Worm (Caenorhabditis elegans) whole organism, L4 larva: ENCODE data around the gene clec-221.

ENCODE experiments used
- F49E8.2 ChIP-seq: sonication (generic microtip); optimal IDR thresholded peaks from 2 replicates; lab custom pipeline; 2016; ENCODE audit warnings: missing compliant biosample characterization, mild to moderate bottlenecking, missing genetic modification characterization, borderline replicate concordance
- Y48G9A.11 ChIP-seq: fragments of 200-800 bp; sonication (Bioruptor generic); IDR thresholded peaks from 2 replicates; pipeline ENCODE4 v1.3.6; 2022; ENCODE audit warnings: missing genetic modification reagents, missing genetic modification characterization, missing compliant biosample characterization
- aly-2 ChIP-seq: sonication (generic microtip); optimal IDR thresholded peaks from 2 replicates; lab custom pipeline; 2018; ENCODE audit warnings: missing biosample characterization, missing genetic modification characterization
- ama-1 ChIP-seq: fragments of 150-350 bp; optimal IDR thresholded peaks from 2 replicates; lab custom pipeline; 2014; ENCODE audit warnings: inconsistent platforms, mixed read lengths
- arid-1 ChIP-seq: fragments of 200-800 bp; sonication (Bioruptor generic); conservative IDR thresholded peaks from 2 replicates; pipeline ENCODE4 v1.3.6; 2022; ENCODE audit warnings: missing genetic modification reagents, missing genetic modification characterization, missing compliant biosample characterization
- ceh-20 ChIP-seq: fragments of 200-800 bp; sonication (Bioruptor generic); IDR thresholded peaks from 2 replicates; pipeline ENCODE4 v1.3.6; 2022; ENCODE audit warnings: missing genetic modification reagents, missing genetic modification characterization, missing compliant biosample characterization
- ceh-28 ChIP-seq: fragments of 150-350 bp; optimal IDR thresholded peaks from 2 replicates; lab custom pipeline; 2014; ENCODE audit warnings: missing biosample characterization, missing genetic modification reagents, missing genetic modification characterization
- ceh-32 ChIP-seq: sonication (generic microtip); optimal IDR thresholded peaks from 2 replicates; lab custom pipeline; 2016; ENCODE audit warnings: mild to moderate bottlenecking, missing genetic modification characterization, missing compliant biosample characterization; ENCODE audit not compliant: poor library complexity
- ceh-62 ChIP-seq: sonication (generic microtip); optimal IDR thresholded peaks from 2 replicates; lab custom pipeline; 2017; ENCODE audit warnings: missing biosample characterization, missing genetic modification characterization
- ces-1 ChIP-seq: fragments of 150-350 bp; sonication (generic microtip); optimal IDR thresholded peaks from 4 replicates; lab custom pipeline; 2014; ENCODE audit warnings: missing biosample characterization, missing genetic modification reagents, missing genetic modification characterization
- daf-12 ChIP-seq: fragments of 150-350 bp; optimal IDR thresholded peaks from 2 replicates; lab custom pipeline; 2014; ENCODE audit warnings: missing biosample characterization, missing genetic modification reagents, missing genetic modification characterization
- daf-19 ChIP-seq: fragments of 200-800 bp; sonication (Bioruptor generic); conservative IDR thresholded peaks from 2 replicates; pipeline ENCODE4 v1.3.6; 2022; ENCODE audit warnings: missing genetic modification characterization, missing compliant biosample characterization
- daf-8 ChIP-seq: fragments of 200-800 bp; sonication (Bioruptor generic); IDR thresholded peaks from 2 replicates; pipeline ENCODE4 v1.3.6; 2022; ENCODE audit warnings: missing genetic modification characterization, missing compliant biosample characterization
- dmd-8 ChIP-seq: fragments of 200-800 bp; sonication (Bioruptor generic); IDR thresholded peaks from 2 replicates; pipeline ENCODE4 v1.3.6; 2022; ENCODE audit warnings: missing genetic modification characterization, missing compliant biosample characterization
- dpl-1 ChIP-seq: fragments of 150-350 bp; optimal IDR thresholded peaks from 2 replicates; lab custom pipeline; 2014; ENCODE audit warnings: missing biosample characterization, missing genetic modification reagents, missing genetic modification characterization
- duxl-1 ChIP-seq: sonication (generic microtip); optimal IDR thresholded peaks from 2 replicates; lab custom pipeline; 2016; ENCODE audit warnings: mild to moderate bottlenecking, missing genetic modification characterization, moderate library complexity, missing compliant biosample characterization; ENCODE audit not compliant: poor library complexity
- dve-1 ChIP-seq: sonication (generic microtip); optimal IDR thresholded peaks from 2 replicates; lab custom pipeline; 2017; ENCODE audit warnings: antibody characterized with exemption, mild to moderate bottlenecking, missing genetic modification characterization, missing compliant biosample characterization; ENCODE audit not compliant: insufficient read depth
- egl-43 ChIP-seq: fragments of 200-800 bp; sonication (Bioruptor generic); IDR thresholded peaks from 2 replicates; pipeline ENCODE4 v1.3.6; 2022; ENCODE audit warnings: missing genetic modification reagents, missing genetic modification characterization, missing compliant biosample characterization
- fkh-10 ChIP-seq: fragments of 150-350 bp; optimal IDR thresholded peaks from 2 replicates; lab custom pipeline; 2014; ENCODE audit warnings: missing biosample characterization, missing genetic modification reagents, missing genetic modification characterization
- gei-8 ChIP-seq: fragments of 200-800 bp; sonication (Bioruptor generic); optimal IDR thresholded peaks from 2 replicates; lab custom pipeline; 2018; ENCODE audit warnings: mild to moderate bottlenecking, missing genetic modification characterization, missing compliant biosample characterization
- hif-1 ChIP-seq, 2 experiments: sonication (generic microtip); optimal IDR thresholded peaks; 2 replicates each; lab custom pipeline; 2016 to 2017; ENCODE audit warnings: missing compliant biosample characterization in 2 of 2, missing genetic modification characterization in 2 of 2, missing genetic modification reagents in 2 of 2, missing genotype in 2 of 2, mild to moderate bottlenecking in 1 of 2
- hlh-11 ChIP-seq: fragments of 200-800 bp; sonication (Bioruptor generic); optimal IDR thresholded peaks from 2 replicates; lab custom pipeline; 2018; ENCODE audit warnings: mild to moderate bottlenecking, missing genetic modification characterization, missing compliant biosample characterization
- lin-1 ChIP-seq: fragments of 200-800 bp; sonication (Bioruptor generic); IDR thresholded peaks from 2 replicates; pipeline ENCODE4 v1.3.6; 2022; ENCODE audit warnings: missing genetic modification reagents, missing genetic modification characterization, missing compliant biosample characterization
- lin-15B ChIP-seq: fragments of 150-350 bp; sonication (generic microtip); optimal IDR thresholded peaks from 3 replicates; lab custom pipeline; 2014; ENCODE audit warnings: missing biosample characterization, missing genetic modification characterization
- lin-29 ChIP-seq: fragments of 200-800 bp; sonication (Bioruptor generic); IDR thresholded peaks from 2 replicates; pipeline ENCODE4 v1.3.6; 2022; ENCODE audit warnings: missing genetic modification reagents, missing genetic modification characterization, missing compliant biosample characterization
- lin-39 ChIP-seq: fragments of 150-350 bp; optimal IDR thresholded peaks from 2 replicates; lab custom pipeline; 2014; ENCODE audit warnings: missing biosample characterization, missing genetic modification reagents, missing genetic modification characterization
- lir-3 ChIP-seq: sonication (generic microtip); optimal IDR thresholded peaks from 2 replicates; lab custom pipeline; 2016; ENCODE audit warnings: mild to moderate bottlenecking, missing genetic modification characterization, missing compliant biosample characterization
- lsy-2 ChIP-seq, 2 experiments: fragments of 150-350 bp in 1 of 2; sonication (generic microtip) in 1 of 2; optimal IDR thresholded peaks; 2 replicates each; lab custom pipeline; 2014 to 2017; ENCODE audit warnings: missing biosample characterization in 2 of 2, missing genetic modification characterization in 2 of 2
- mep-1 ChIP-seq: fragments of 150-350 bp; sonication (generic microtip); optimal IDR thresholded peaks from 3 replicates; lab custom pipeline; 2014; ENCODE audit warnings: missing biosample characterization, missing genetic modification characterization
- mxl-2 ChIP-seq: fragments of 200-800 bp; sonication (Bioruptor generic); conservative IDR thresholded peaks from 2 replicates; pipeline ENCODE4 v1.3.6; 2022; ENCODE audit warnings: missing genetic modification reagents, missing genetic modification characterization, missing compliant biosample characterization
- mxl-3 ChIP-seq: fragments of 200-800 bp; sonication (Bioruptor generic); optimal IDR thresholded peaks from 2 replicates; lab custom pipeline; 2018; ENCODE audit warnings: mild to moderate bottlenecking, missing genetic modification characterization, missing compliant biosample characterization
- nhr-111 ChIP-seq: fragments of 200-800 bp; sonication (Bioruptor generic); optimal IDR thresholded peaks from 2 replicates; lab custom pipeline; 2018; ENCODE audit warnings: mild to moderate bottlenecking, missing genetic modification characterization, missing compliant biosample characterization
- nhr-237 ChIP-seq: sonication (generic microtip); optimal IDR thresholded peaks from 2 replicates; lab custom pipeline; 2017; ENCODE audit warnings: missing biosample characterization, missing genetic modification characterization
- nhr-25 ChIP-seq: sonication (generic microtip); optimal IDR thresholded peaks from 2 replicates; lab custom pipeline; 2017; ENCODE audit warnings: missing genetic modification characterization, mild to moderate bottlenecking, missing compliant biosample characterization, antibody characterized with exemption, moderate library complexity, borderline replicate concordance; ENCODE audit not compliant: insufficient read depth
- nhr-28 ChIP-seq: fragments of 150-350 bp; optimal IDR thresholded peaks from 2 replicates; lab custom pipeline; 2014; ENCODE audit warnings: missing biosample characterization, missing genetic modification characterization
- nhr-41 ChIP-seq: fragments of 200-800 bp; sonication (Bioruptor generic); IDR thresholded peaks from 2 replicates; pipeline ENCODE4 v1.3.6; 2022; ENCODE audit warnings: missing genetic modification reagents, missing genetic modification characterization, missing compliant biosample characterization
- nhr-76 ChIP-seq: fragments of 150-350 bp; optimal IDR thresholded peaks from 2 replicates; lab custom pipeline; 2014; ENCODE audit warnings: missing biosample characterization, missing genetic modification characterization
- nhr-77 ChIP-seq: fragments of 150-350 bp; optimal IDR thresholded peaks from 2 replicates; lab custom pipeline; 2014; ENCODE audit warnings: missing biosample characterization, missing genetic modification characterization
- pha-4 ChIP-seq, 2 experiments: fragments of 150-350 bp in 1 of 2; fragments of 200-800 bp in 1 of 2; sonication (Bioruptor generic) in 1 of 2; IDR thresholded peaks in 1 of 2; optimal IDR thresholded peaks in 1 of 2; 2 replicates each; pipeline versions ENCODE4 v1.3.6 to Lab custom; 2014 to 2022; ENCODE audit warnings: missing genetic modification characterization in 2 of 2, missing genetic modification reagents in 2 of 2, missing biosample characterization in 1 of 2, missing compliant biosample characterization in 1 of 2
- rbr-2 ChIP-seq: sonication (generic microtip); optimal IDR thresholded peaks from 2 replicates; lab custom pipeline; 2016; ENCODE audit warnings: missing genotype, missing genetic modification characterization, missing compliant biosample characterization
- saeg-2 ChIP-seq: fragments of 200-800 bp; sonication (Bioruptor generic); IDR thresholded peaks from 2 replicates; pipeline ENCODE4 v1.3.6; 2022; ENCODE audit warnings: missing genetic modification reagents, missing genetic modification characterization, missing compliant biosample characterization
- sdz-12 ChIP-seq: fragments of 200-800 bp; sonication (Bioruptor generic); optimal IDR thresholded peaks from 2 replicates; lab custom pipeline; 2018; ENCODE audit warnings: mild to moderate bottlenecking, missing genetic modification characterization, missing compliant biosample characterization
- set-16 ChIP-seq: fragments of 200-800 bp; sonication (Bioruptor generic); IDR thresholded peaks from 2 replicates; pipeline ENCODE4 v1.3.6; 2022; ENCODE audit warnings: missing genetic modification reagents, missing genetic modification characterization, missing compliant biosample characterization
- snpc-1.2 ChIP-seq: fragments of 200-800 bp; sonication (Bioruptor generic); IDR thresholded peaks from 2 replicates; pipeline ENCODE4 v1.3.6; 2022; ENCODE audit warnings: missing genetic modification reagents, missing genetic modification characterization, missing compliant biosample characterization
- zag-1 ChIP-seq: fragments of 150-350 bp; optimal IDR thresholded peaks from 2 replicates; lab custom pipeline; 2014; ENCODE audit warnings: missing biosample characterization, missing genetic modification characterization
- zfp-2 ChIP-seq: sonication (generic microtip); optimal IDR thresholded peaks from 2 replicates; lab custom pipeline; 2016; ENCODE audit warnings: mild to moderate bottlenecking, missing genetic modification characterization, missing compliant biosample characterization
- zip-2 ChIP-seq: fragments of 150-350 bp; optimal IDR thresholded peaks from 2 replicates; lab custom pipeline; 2014; ENCODE audit warnings: missing biosample characterization, missing genetic modification characterization
- ztf-7 ChIP-seq: fragments of 150-350 bp; optimal IDR thresholded peaks from 2 replicates; lab custom pipeline; 2014; ENCODE audit warnings: missing biosample characterization, missing genetic modification characterization

Gene clec-221

DNA sequence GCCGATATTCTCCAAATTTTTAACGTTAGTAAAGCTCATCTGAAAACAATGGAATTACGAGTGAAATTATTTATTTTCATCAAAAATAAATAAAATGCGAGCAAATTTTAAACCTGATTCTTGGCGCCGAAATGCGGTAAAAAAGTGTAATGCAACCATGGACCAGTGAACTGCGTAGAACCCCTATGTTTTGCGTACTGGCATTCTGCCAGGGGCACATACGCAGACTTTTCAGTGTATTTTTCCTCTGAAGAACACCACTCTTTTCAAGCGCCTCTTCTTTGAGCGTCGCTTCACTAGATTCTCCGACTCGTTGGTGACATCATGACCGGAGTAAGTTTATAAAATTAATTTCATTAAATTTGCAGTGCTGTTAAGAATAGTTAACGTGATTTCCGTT, 11.3 kb upstream of the clec-221 start, which contains the start of the genes ctf-4 and eef-1G (continued):
- peak; percentile 94 for TF ChIP-seq lin-1
- TF ChIP-seq ceh-62 (tag; lab: Kevin White, UChicago), result no peak
- TF ChIP-seq lin-29 (GFP tag; lab: Robert Waterston, UW), result peak; percentile 86
- TF ChIP-seq F49E8.2, result peak; percentile 51
- peak; percentile 84 for TF ChIP-seq zfp-2 (tag; lab: Kevin White, UChicago)
- TF ChIP-seq egl-43 (GFP tag; lab: Robert Waterston, UW), result peak; percentile 60; the same call in 1 of the 2 replicates
- TF ChIP-seq lir-3 (tag; lab: Kevin White, UChicago), result peak; percentile 6
- peak; percentile 98 for TF ChIP-seq hlh-11 (tag; lab: Kevin White, UChicago)
- no peak for TF ChIP-seq daf-19
- no peak for TF ChIP-seq daf-12
- peak; percentile 98 for TF ChIP-seq nhr-77
- peak; percentile 56 for TF ChIP-seq ceh-32 (tag; lab: Kevin White, UChicago)
- peak; percentile 77 for TF ChIP-seq lin-15B
- TF ChIP-seq lin-39, result no peak
- peak; percentile 92 for TF ChIP-seq duxl-1
- peak; percentile 18 for TF ChIP-seq nhr-76 (tag; lab: Kevin White, UChicago)
- peak; percentile 34; the same call in 1 of the 2 replicates for TF ChIP-seq dmd-8 (GFP tag; lab: Robert Waterston, UW)
- TF ChIP-seq set-16 (GFP tag; lab: Robert Waterston, UW), result peak; percentile 31
- peak; percentile 87 for TF ChIP-seq fkh-10
- TF ChIP-seq pha-4 (GFP tag; IDR thresholded peaks at IDR 0.05; lab: Robert Waterston, UW), result peak; percentile 92
- peak; percentile 100 for TF ChIP-seq pha-4 (tag; optimal IDR thresholded peaks at IDR 0.05; lab: Kevin White, UChicago)
- no peak for TF ChIP-seq daf-8
- TF ChIP-seq, all 104 proteins: peak for 73

DNA sequence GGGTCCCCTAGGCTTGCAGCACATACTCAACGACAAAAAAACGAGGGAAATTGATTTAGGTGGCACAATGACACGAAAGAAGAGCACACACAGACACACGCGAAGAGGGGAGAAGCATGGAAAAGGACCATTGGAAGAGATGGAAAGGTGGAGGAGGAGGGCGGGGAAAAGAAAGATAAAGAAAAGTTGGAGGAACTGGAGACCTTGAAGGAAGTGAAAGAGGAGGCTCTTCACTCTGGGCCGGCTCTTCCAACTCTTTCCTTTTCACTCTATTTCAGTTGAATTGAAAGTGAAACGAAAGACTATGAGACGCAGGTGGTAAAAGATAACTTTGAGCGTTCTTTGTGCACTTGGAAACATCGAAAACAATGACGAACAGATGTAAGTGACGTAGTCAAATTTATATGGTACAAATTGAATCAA, 7.2 kb upstream of the clec-221 start:
- TF ChIP-seq nhr-25 (tag; lab: Kevin White, UChicago), result no peak
- TF ChIP-seq lin-15B, result no peak
- peak; percentile 60 for TF ChIP-seq mep-1
- peak; percentile 6 for TF ChIP-seq ama-1 (lab: Kevin White, UChicago)
- no peak for TF ChIP-seq aly-2 (tag; lab: Kevin White, UChicago)
- no peak for TF ChIP-seq lin-1
- TF ChIP-seq mxl-2 (GFP tag; lab: Robert Waterston, UW), result no peak
- TF ChIP-seq set-16 (GFP tag; lab: Robert Waterston, UW), result peak; percentile 45
- no peak for TF ChIP-seq zfp-2 (tag; lab: Kevin White, UChicago)
- no peak for TF ChIP-seq Y48G9A.11
- TF ChIP-seq ztf-7 (tag; lab: Kevin White, UChicago), result no peak
- TF ChIP-seq daf-8, result no peak
- TF ChIP-seq saeg-2 (GFP tag; lab: Robert Waterston, UW), result no peak
- peak; percentile 65 for TF ChIP-seq rbr-2
- TF ChIP-seq ces-1 (GFP tag; lab: Kevin White, UChicago), result peak; percentile 68
- 0 out of 2 replicates have a peak, but pooled peaks have one; percentile 38 for TF ChIP-seq daf-19
- TF ChIP-seq zag-1 (tag; lab: Kevin White, UChicago), result peak; percentile 12
- no peak for TF ChIP-seq gei-8
- TF ChIP-seq nhr-111 (GFP tag; lab: Kevin White, UChicago), result no peak
- TF ChIP-seq mxl-3, result peak; percentile 29
- TF ChIP-seq nhr-237 (tag; lab: Kevin White, UChicago), result no peak
- TF ChIP-seq arid-1 (GFP tag; lab: Robert Waterston, UW), result 0 out of 2 replicates have a peak, but pooled peaks have one; percentile 19
- TF ChIP-seq lsy-2 (tag; optimal IDR thresholded peaks at IDR 0.05; lab: Kevin White, UChicago), result peak; percentile 24 to 57
- peak; percentile 28 for TF ChIP-seq nhr-28
- TF ChIP-seq hif-1 (tag; optimal IDR thresholded peaks at IDR 0.05; lab: Kevin White, UChicago), result peak in 1 of 2 experiments; percentile 66
- 0 out of 2 replicates have a peak, but pooled peaks have one; percentile 32 for TF ChIP-seq nhr-41 (GFP tag; lab: Robert Waterston, UW)
- no peak for TF ChIP-seq zip-2 (tag; lab: Kevin White, UChicago)
- TF ChIP-seq sdz-12 (GFP tag; lab: Kevin White, UChicago), result no peak
- TF ChIP-seq pha-4 (GFP tag; IDR thresholded peaks at IDR 0.05; lab: Robert Waterston, UW), result no peak
- no peak for TF ChIP-seq pha-4 (tag; optimal IDR thresholded peaks at IDR 0.05; lab: Kevin White, UChicago)
- TF ChIP-seq ceh-20 (GFP tag; lab: Robert Waterston, UW), result peak; percentile 56
- peak; percentile 52 for TF ChIP-seq dve-1 (tag; lab: Kevin White, UChicago)
- TF ChIP-seq snpc-1.2 (GFP tag; lab: Robert Waterston, UW), result no peak
- TF ChIP-seq ceh-28 (tag; lab: Kevin White, UChicago), result no peak
- peak; percentile 6 for TF ChIP-seq dpl-1
